Worm (Caenorhabditis elegans) whole organism, young adult: ENCODE measurements around the gene phat-4.

Experiments used
- B0261.1 ChIP-seq: sonication (generic microtip); optimal IDR thresholded peaks from 2 replicates; lab custom pipeline; 2016; ENCODE audit warnings: mild to moderate bottlenecking, missing genetic modification characterization, moderate library complexity, missing compliant biosample characterization
- D2030.7 ChIP-seq: fragments of 200-800 bp; sonication (Bioruptor generic); IDR thresholded peaks from 2 replicates; pipeline ENCODE4 v1.3.6; 2022; ENCODE audit warnings: missing genetic modification reagents, missing genetic modification characterization, missing compliant biosample characterization
- F39B2.1 ChIP-seq: fragments of 200-800 bp; sonication (Bioruptor generic); IDR thresholded peaks from 2 replicates; pipeline ENCODE4 v1.3.6; 2022; ENCODE audit warnings: missing genetic modification reagents, missing genetic modification characterization, missing compliant biosample characterization
- Y53G8AR.9 ChIP-seq: fragments of 200-800 bp; sonication (Bioruptor generic); conservative IDR thresholded peaks from 2 replicates; pipeline ENCODE4 v1.3.6; 2022; ENCODE audit warnings: missing genetic modification reagents, missing genetic modification characterization, missing compliant biosample characterization
- Y95B8A.8 ChIP-seq: fragments of 200-800 bp; sonication (Bioruptor generic); IDR thresholded peaks from 2 replicates; pipeline ENCODE4 v1.3.6; 2022; ENCODE audit warnings: missing genetic modification reagents, missing genetic modification characterization, missing compliant biosample characterization
- him-1 ChIP-seq: sonication (generic microtip); optimal IDR thresholded peaks from 2 replicates; lab custom pipeline; 2016; ENCODE audit warnings: missing genotype, missing genetic modification reagents, missing genetic modification characterization, missing compliant biosample characterization
- hmg-1.2 ChIP-seq: fragments of 200-800 bp; sonication (Bioruptor generic); IDR thresholded peaks from 2 replicates; pipeline ENCODE4 v1.3.6; 2022; ENCODE audit warnings: missing genetic modification reagents, missing genetic modification characterization, missing compliant biosample characterization
- nhr-90 ChIP-seq: sonication (generic microtip); optimal IDR thresholded peaks from 2 replicates; lab custom pipeline; 2016; ENCODE audit warnings: missing genotype, mild to moderate bottlenecking, missing genetic modification characterization, missing compliant biosample characterization
- repo-1 ChIP-seq: sonication (generic microtip); optimal IDR thresholded peaks from 2 replicates; lab custom pipeline; 2017; ENCODE audit warnings: mild to moderate bottlenecking, missing genetic modification characterization, missing compliant biosample characterization
- sea-2 ChIP-seq: fragments of 200-800 bp; sonication (Bioruptor generic); IDR thresholded peaks from 2 replicates; pipeline ENCODE4 v1.3.6; 2022; ENCODE audit warnings: missing genetic modification characterization, missing compliant biosample characterization
- snpc-4 ChIP-seq, 5 experiments: fragments of 150-350 bp in 1 of 5; sonication (generic microtip) in 4 of 5; optimal IDR thresholded peaks; 2 replicates each; lab custom pipeline; 2014 to 2018; ENCODE audit warnings: missing genetic modification characterization in 5 of 5, missing biosample characterization in 3 of 5, antibody characterized with exemption in 2 of 5, mild to moderate bottlenecking in 2 of 5, missing compliant biosample characterization in 2 of 5, missing genotype in 2 of 5, moderate library complexity in 2 of 5, missing genetic modification reagents in 1 of 5
- ztf-18 ChIP-seq: sonication (generic microtip); optimal IDR thresholded peaks from 2 replicates; lab custom pipeline; 2016; ENCODE audit warnings: missing genotype, mild to moderate bottlenecking, missing genetic modification characterization, missing compliant biosample characterization
- ztf-3 ChIP-seq: fragments of 200-800 bp; sonication (Bioruptor generic); optimal IDR thresholded peaks from 2 replicates; lab custom pipeline; 2018; ENCODE audit warnings: mild to moderate bottlenecking, missing genetic modification characterization, missing compliant biosample characterization
- ztf-6 ChIP-seq: fragments of 200-800 bp; sonication (Bioruptor generic); IDR thresholded peaks from 2 replicates; pipeline ENCODE4 v1.3.6; 2022; ENCODE audit warnings: missing genetic modification reagents, missing genetic modification characterization, missing compliant biosample characterization

DNA sequence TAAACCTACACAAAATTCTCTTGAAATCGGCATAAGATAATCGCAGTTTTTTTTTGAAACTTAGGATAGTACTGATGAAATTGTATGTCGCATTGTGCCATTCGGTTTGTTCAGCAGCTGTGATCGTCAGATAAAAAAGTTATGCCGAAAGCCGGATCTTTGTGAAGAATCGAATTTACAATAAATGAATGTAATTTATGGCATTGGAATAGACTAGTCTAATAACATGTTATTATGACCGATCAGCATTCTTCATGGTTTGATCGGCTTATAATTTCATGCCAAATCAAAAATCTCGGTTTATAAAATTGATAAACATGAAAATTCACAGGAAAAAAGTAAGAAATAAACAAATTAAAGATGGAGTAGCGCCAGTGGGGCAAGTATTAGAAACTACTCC is 17.2 kb upstream of the phat-4 start, which contains the start of gene srw-134:
- TF ChIP-seq F39B2.1 (GFP tag; lab: Robert Waterston, UW): no peak
- TF ChIP-seq nhr-90 (tag; lab: Kevin White, UChicago): no peak
- TF ChIP-seq B0261.1: no peak
- TF ChIP-seq ztf-18: no peak
- TF ChIP-seq ztf-6 (GFP tag; lab: Robert Waterston, UW): no peak
- TF ChIP-seq Y53G8AR.9 (GFP tag; lab: Robert Waterston, UW): no peak
- TF ChIP-seq hmg-1.2 (GFP tag; lab: Robert Waterston, UW): no peak
- no peak for TF ChIP-seq repo-1 (tag; lab: Kevin White, UChicago)
- TF ChIP-seq him-1 (tag; lab: Kevin White, UChicago): no peak
- no peak for TF ChIP-seq D2030.7
- TF ChIP-seq snpc-4 (GFP tag; optimal IDR thresholded peaks at IDR 0.05; lab: Kevin White, UChicago): no peak
- TF ChIP-seq snpc-4 (tag; optimal IDR thresholded peaks at IDR 0.05; lab: Kevin White, UChicago): no peak
- TF ChIP-seq ztf-3 (GFP tag; lab: Kevin White, UChicago): no peak
- TF ChIP-seq Y95B8A.8 (GFP tag; lab: Robert Waterston, UW): no peak
- no peak for TF ChIP-seq sea-2 (GFP tag; lab: Robert Waterston, UW)
